Worm (Caenorhabditis elegans) whole organism, L4 larva: ENCODE data around the gene Y53G8AR.8.
"Not testable (repeated sequence)": the region's sequence is repeated elsewhere in the genome, so short reads cannot be mapped to it uniquely, and the experiment has no call there.

Experiments used
- F10B5.3 ChIP-seq: sonication (generic microtip); optimal IDR thresholded peaks from 2 replicates; lab custom pipeline; 2016; ENCODE audit warnings: mild to moderate bottlenecking, missing genetic modification characterization, missing compliant biosample characterization
- F37D6.2 ChIP-seq: sonication (generic microtip); optimal IDR thresholded peaks from 2 replicates; lab custom pipeline; 2016; ENCODE audit warnings: mild to moderate bottlenecking, missing genetic modification characterization, missing compliant biosample characterization
- F44E2.7 ChIP-seq: fragments of 200-800 bp; sonication (Bioruptor generic); IDR thresholded peaks from 2 replicates; pipeline ENCODE4 v2.1.2; 2022; ENCODE audit warnings: missing genetic modification characterization, missing compliant biosample characterization
- F49E8.2 ChIP-seq: sonication (generic microtip); optimal IDR thresholded peaks from 2 replicates; lab custom pipeline; 2016; ENCODE audit warnings: missing compliant biosample characterization, mild to moderate bottlenecking, missing genetic modification characterization, borderline replicate concordance
- R02D3.7 ChIP-seq: fragments of 150-350 bp; sonication (generic microtip); optimal IDR thresholded peaks from 3 replicates; lab custom pipeline; 2014; ENCODE audit warnings: missing biosample characterization, missing genetic modification characterization
- Y105C5A.15 ChIP-seq: fragments of 200-800 bp; sonication (Bioruptor generic); IDR thresholded peaks from 2 replicates; pipeline ENCODE4 v1.3.6; 2022; ENCODE audit warnings: missing genetic modification characterization, missing compliant biosample characterization
- Y48G9A.11 ChIP-seq: fragments of 200-800 bp; sonication (Bioruptor generic); IDR thresholded peaks from 2 replicates; pipeline ENCODE4 v1.3.6; 2022; ENCODE audit warnings: missing genetic modification reagents, missing genetic modification characterization, missing compliant biosample characterization
- Y75B8A.6 ChIP-seq: fragments of 200-800 bp; sonication (Bioruptor generic); IDR thresholded peaks from 2 replicates; pipeline ENCODE4 v1.3.6; 2022; ENCODE audit warnings: missing genetic modification reagents, missing genetic modification characterization, missing compliant biosample characterization
- aha-1 ChIP-seq: fragments of 150-350 bp; peaks from one replicate; lab custom pipeline; 2014; ENCODE audit warnings: missing biosample characterization, missing genetic modification characterization
- aly-2 ChIP-seq: sonication (generic microtip); optimal IDR thresholded peaks from 2 replicates; lab custom pipeline; 2018; ENCODE audit warnings: missing biosample characterization, missing genetic modification characterization
- ama-1 ChIP-seq: fragments of 150-350 bp; optimal IDR thresholded peaks from 2 replicates; lab custom pipeline; 2014; ENCODE audit warnings: inconsistent platforms, mixed read lengths
- attf-4 ChIP-seq: sonication (generic microtip); optimal IDR thresholded peaks from 3 replicates; lab custom pipeline; 2017; ENCODE audit warnings: missing biosample characterization, missing genetic modification characterization
- ceh-28 ChIP-seq: fragments of 150-350 bp; optimal IDR thresholded peaks from 2 replicates; lab custom pipeline; 2014; ENCODE audit warnings: missing biosample characterization, missing genetic modification reagents, missing genetic modification characterization
- ceh-44 ChIP-seq: fragments of 200-800 bp; sonication (Bioruptor generic); IDR thresholded peaks from 2 replicates; pipeline ENCODE4 v1.3.6; 2022; ENCODE audit warnings: missing genetic modification reagents, missing genetic modification characterization, missing compliant biosample characterization
- daf-12 ChIP-seq: fragments of 150-350 bp; optimal IDR thresholded peaks from 2 replicates; lab custom pipeline; 2014; ENCODE audit warnings: missing biosample characterization, missing genetic modification reagents, missing genetic modification characterization
- dpl-1 ChIP-seq: fragments of 150-350 bp; optimal IDR thresholded peaks from 2 replicates; lab custom pipeline; 2014; ENCODE audit warnings: missing biosample characterization, missing genetic modification reagents, missing genetic modification characterization
- fos-1 ChIP-seq: fragments of 150-350 bp; optimal IDR thresholded peaks from 2 replicates; lab custom pipeline; 2014; ENCODE audit warnings: missing biosample characterization, missing genetic modification characterization
- hif-1 ChIP-seq, 2 experiments: sonication (generic microtip); optimal IDR thresholded peaks; 2 replicates each; lab custom pipeline; 2016 to 2017; ENCODE audit warnings: missing compliant biosample characterization in 2 of 2, missing genetic modification characterization in 2 of 2, missing genetic modification reagents in 2 of 2, missing genotype in 2 of 2, mild to moderate bottlenecking in 1 of 2
- jun-1 ChIP-seq: fragments of 150-350 bp; optimal IDR thresholded peaks from 2 replicates; lab custom pipeline; 2014; ENCODE audit warnings: missing biosample characterization, missing genetic modification reagents, missing genetic modification characterization
- lin-1 ChIP-seq: fragments of 200-800 bp; sonication (Bioruptor generic); IDR thresholded peaks from 2 replicates; pipeline ENCODE4 v1.3.6; 2022; ENCODE audit warnings: missing genetic modification reagents, missing genetic modification characterization, missing compliant biosample characterization
- lin-38 ChIP-seq: fragments of 200-800 bp; sonication (Bioruptor generic); IDR thresholded peaks from 2 replicates; pipeline ENCODE4 v1.3.6; 2022; ENCODE audit warnings: missing genetic modification reagents, missing genetic modification characterization, missing compliant biosample characterization
- lsy-2 ChIP-seq, 2 experiments: fragments of 150-350 bp in 1 of 2; sonication (generic microtip) in 1 of 2; optimal IDR thresholded peaks; 2 replicates each; lab custom pipeline; 2014 to 2017; ENCODE audit warnings: missing biosample characterization in 2 of 2, missing genetic modification characterization in 2 of 2
- madf-5 ChIP-seq, 2 experiments: fragments of 200-800 bp; sonication (Bioruptor generic); IDR thresholded peaks; 2 replicates each; pipeline ENCODE4 v1.3.6; 2022; ENCODE audit warnings: missing compliant biosample characterization in 2 of 2, missing genetic modification characterization in 2 of 2
- madf-9 ChIP-seq: fragments of 200-800 bp; sonication (Bioruptor generic); conservative IDR thresholded peaks from 2 replicates; pipeline ENCODE4 v1.3.6; 2022; ENCODE audit warnings: missing genetic modification reagents, missing genetic modification characterization, missing compliant biosample characterization
- nhr-28 ChIP-seq: fragments of 150-350 bp; optimal IDR thresholded peaks from 2 replicates; lab custom pipeline; 2014; ENCODE audit warnings: missing biosample characterization, missing genetic modification characterization
- pha-4 ChIP-seq, 2 experiments: fragments of 150-350 bp in 1 of 2; fragments of 200-800 bp in 1 of 2; sonication (Bioruptor generic) in 1 of 2; IDR thresholded peaks in 1 of 2; optimal IDR thresholded peaks in 1 of 2; 2 replicates each; pipeline versions ENCODE4 v1.3.6 to Lab custom; 2014 to 2022; ENCODE audit warnings: missing genetic modification characterization in 2 of 2, missing genetic modification reagents in 2 of 2, missing biosample characterization in 1 of 2, missing compliant biosample characterization in 1 of 2
- php-3 ChIP-seq: fragments of 200-800 bp; sonication (Bioruptor generic); IDR thresholded peaks from 2 replicates; pipeline ENCODE4 v1.3.6; 2022; ENCODE audit warnings: missing genetic modification reagents, missing genetic modification characterization, missing compliant biosample characterization
- saeg-2 ChIP-seq: fragments of 200-800 bp; sonication (Bioruptor generic); IDR thresholded peaks from 2 replicates; pipeline ENCODE4 v1.3.6; 2022; ENCODE audit warnings: missing genetic modification reagents, missing genetic modification characterization, missing compliant biosample characterization
- set-16 ChIP-seq: fragments of 200-800 bp; sonication (Bioruptor generic); IDR thresholded peaks from 2 replicates; pipeline ENCODE4 v1.3.6; 2022; ENCODE audit warnings: missing genetic modification reagents, missing genetic modification characterization, missing compliant biosample characterization
- snpc-1.2 ChIP-seq: fragments of 200-800 bp; sonication (Bioruptor generic); IDR thresholded peaks from 2 replicates; pipeline ENCODE4 v1.3.6; 2022; ENCODE audit warnings: missing genetic modification reagents, missing genetic modification characterization, missing compliant biosample characterization
- tag-97 ChIP-seq: fragments of 200-800 bp; sonication (Bioruptor generic); IDR thresholded peaks from 2 replicates; pipeline ENCODE4 v1.3.6; 2022; ENCODE audit warnings: missing genetic modification characterization, missing compliant biosample characterization
- unc-130 ChIP-seq: sonication (generic microtip); optimal IDR thresholded peaks from 2 replicates; lab custom pipeline; 2016; ENCODE audit warnings: missing genetic modification reagents, missing genetic modification characterization, missing compliant biosample characterization
- unc-62 ChIP-seq, 3 experiments: fragments of 150-350 bp in 1 of 3; sonication (generic microtip); optimal IDR thresholded peaks in 2 of 3; peaks in 1 of 3; 1 replicate in 1 of 3; 2 replicates in 2 of 3; lab custom pipeline; 2014 to 2017; ENCODE audit warnings: missing biosample characterization in 3 of 3, missing genetic modification characterization in 3 of 3, missing genetic modification reagents in 3 of 3, missing genotype in 1 of 3
- vab-7 ChIP-seq: fragments of 200-800 bp; sonication (Bioruptor generic); IDR thresholded peaks from 2 replicates; pipeline ENCODE4 v1.3.6; 2022; ENCODE audit warnings: missing genetic modification reagents, missing genetic modification characterization, missing compliant biosample characterization
- zfp-3 ChIP-seq: fragments of 200-800 bp; sonication (Bioruptor generic); conservative IDR thresholded peaks from 2 replicates; pipeline ENCODE4 v1.3.6; 2022; ENCODE audit warnings: missing genetic modification reagents, missing genetic modification characterization, missing compliant biosample characterization

Y53G8AR.8 gene

ce11 chrIII:3339317-3340016 lies 45.3 kb upstream of the Y53G8AR.8 start (continued):
- no peak for TF ChIP-seq Y48G9A.11 (GFP tag; lab: Robert Waterston, UW)

- peak; percentile 61; the same call in 1 of the 2 replicates for TF ChIP-seq F44E2.7 (GFP tag; lab: Robert Waterston, UW)
- TF ChIP-seq snpc-1.2 (GFP tag; lab: Robert Waterston, UW) = 0 out of 2 replicates have a peak, but pooled peaks have one; percentile 16
- TF ChIP-seq madf-5 (GFP tag; IDR thresholded peaks at IDR 0.05; lab: Robert Waterston, UW) = peak in 1 of 2 experiments; percentile 91; a peak in 2 of 4 replicates
- TF ChIP-seq ceh-44 (GFP tag; lab: Robert Waterston, UW) = 0 out of 2 replicates have a peak, but pooled peaks have one; percentile 44
- TF ChIP-seq madf-9 (GFP tag; lab: Robert Waterston, UW) = 0 out of 2 replicates have a peak, but pooled peaks have one; percentile 52
- TF ChIP-seq Y105C5A.15 = peak; percentile 78; the same call in 1 of the 2 replicates
- TF ChIP-seq set-16 = peak; percentile 83
- TF ChIP-seq pha-4 (GFP tag; IDR thresholded peaks at IDR 0.05; lab: Robert Waterston, UW) = peak; percentile 84; the same call in 1 of the 2 replicates
- TF ChIP-seq pha-4 (tag; optimal IDR thresholded peaks at IDR 0.05; lab: Kevin White, UChicago) = not testable (repeated sequence)
- peak; percentile 44; the same call in 1 of the 2 replicates for TF ChIP-seq php-3 (GFP tag; lab: Robert Waterston, UW)
- TF ChIP-seq Y75B8A.6 (GFP tag; lab: Robert Waterston, UW) = 0 out of 2 replicates have a peak, but pooled peaks have one; percentile 69
- TF ChIP-seq lin-1 (GFP tag; lab: Robert Waterston, UW) = 0 out of 2 replicates have a peak, but pooled peaks have one; percentile 42
- TF ChIP-seq, all 104 proteins: peak for 11; not testable (repeated sequence) for 93
Observed at ce11 chrIII:3334941-3335559, 40.9 kb upstream of the Y53G8AR.8 start.

DNA sequence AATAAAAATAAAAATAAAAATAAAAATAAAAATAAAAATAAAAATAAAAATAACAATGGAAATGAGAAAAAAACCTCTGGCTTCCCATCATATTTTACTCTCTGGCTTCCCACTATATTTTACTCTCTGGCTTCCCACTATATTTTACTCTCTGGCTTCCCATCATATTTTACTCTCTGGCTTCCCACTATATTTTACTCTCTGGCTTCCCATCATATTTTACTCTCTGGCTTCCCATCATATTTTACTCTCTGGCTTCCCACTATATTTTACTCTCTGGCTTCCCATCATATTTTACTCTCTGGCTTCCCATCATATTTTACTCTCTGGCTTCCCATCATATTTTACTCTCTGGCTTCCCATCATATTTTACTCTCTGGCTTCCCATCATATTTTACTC lies 40.1 kb upstream of the Y53G8AR.8 start:
- TF ChIP-seq set-16 = peak; percentile 28; the same call in 1 of the 2 replicates

DNA sequence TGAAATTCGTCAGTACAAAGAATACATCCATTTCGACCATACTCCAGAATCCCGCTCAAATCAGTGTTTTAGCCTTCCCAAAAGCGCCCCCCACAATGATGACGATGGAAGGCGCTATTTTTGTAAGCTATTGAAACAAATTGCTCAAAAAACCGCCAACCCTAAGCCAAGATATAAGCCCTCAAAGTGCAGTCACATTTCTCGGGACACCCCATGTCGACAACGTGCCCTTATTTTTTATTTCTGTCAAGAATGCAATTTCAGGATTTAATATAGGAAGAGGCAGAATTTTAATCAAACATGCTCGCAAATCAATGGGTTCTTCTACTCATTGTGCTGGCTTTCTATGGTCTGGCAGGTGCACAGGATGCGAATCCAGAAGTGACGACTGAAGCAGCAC lies 38.6 kb upstream of the Y53G8AR.8 start, which contains the start of gene Y53G8AR.1:
Gene Y53G8AR.1 (plus strand): TSS at position 301 of the 400 bp plus-strand sequence.
- TF ChIP-seq F37D6.2 (tag; lab: Kevin White, UChicago); dpl-1 (GFP tag; lab: Kevin White, UChicago); nhr-28 (tag; lab: Kevin White, UChicago): not testable (repeated sequence)

DNA sequence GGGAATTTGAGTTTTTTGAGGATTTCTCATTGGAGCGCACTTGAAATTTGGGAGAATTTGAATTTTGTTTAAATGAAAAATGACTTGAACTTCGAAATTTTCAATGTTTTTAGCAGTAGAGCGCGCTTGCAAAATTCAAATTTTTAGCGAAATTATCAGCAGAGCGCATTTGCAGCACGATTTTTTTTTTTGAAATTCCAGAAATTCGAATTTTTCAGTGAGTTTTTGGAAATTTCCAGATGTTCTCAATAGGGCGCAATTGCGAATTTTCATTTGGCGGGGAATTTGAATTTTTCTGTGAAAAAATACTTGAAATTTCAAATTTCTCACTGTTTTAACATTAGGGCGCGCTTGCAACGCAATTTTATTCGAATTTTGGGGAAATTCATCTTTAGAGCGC lies 37.6 kb upstream of the Y53G8AR.8 start:
- TF ChIP-seq F49E8.2 (tag; lab: Kevin White, UChicago) (peak; percentile 42), madf-5 (GFP tag; IDR thresholded peaks at IDR 0.05; lab: Robert Waterston, UW) (no peak), lin-38 (GFP tag; lab: Robert Waterston, UW) (peak; percentile 87), unc-130 (peak; percentile 23)
- TF ChIP-seq, all 104 proteins: peak for 3

ce11 chrIII:3329467-3329866 lies 35.3 kb upstream of the Y53G8AR.8 start:
- TF ChIP-seq fos-1 (no peak), aly-2 (tag; lab: Kevin White, UChicago) (no peak), daf-12 (tag; lab: Kevin White, UChicago) (no peak), aha-1 (peak; percentile 94), madf-5 (GFP tag; IDR thresholded peaks at IDR 0.05; lab: Robert Waterston, UW) (no peak)

DNA sequence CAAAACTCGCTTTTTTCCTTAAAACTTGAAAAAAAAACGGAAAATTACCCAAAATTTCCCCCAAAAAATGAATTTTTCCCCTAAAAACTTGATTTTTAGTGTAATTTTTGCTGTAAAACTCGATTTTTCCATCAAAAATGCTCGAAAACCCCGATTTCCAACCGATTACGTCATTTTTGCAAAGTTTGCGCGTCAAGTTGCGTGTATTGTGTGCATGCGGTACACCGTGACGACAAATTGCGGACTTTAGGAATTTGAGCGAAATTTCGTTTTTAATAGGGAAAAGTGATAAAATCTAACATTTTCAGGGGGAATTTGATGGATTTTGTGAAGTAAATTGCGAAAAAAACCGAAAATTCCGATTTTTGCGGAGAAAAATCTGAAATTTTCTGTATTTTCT lies 29.8 kb upstream of the Y53G8AR.8 start:
- 0 out of 2 replicates have a peak, but pooled peaks have one; percentile 38 for TF ChIP-seq zfp-3 (GFP tag; lab: Robert Waterston, UW)
- peak in 1 of 2 experiments; percentile 2 for TF ChIP-seq hif-1 (tag; optimal IDR thresholded peaks at IDR 0.05; lab: Kevin White, UChicago)
- TF ChIP-seq F10B5.3 (tag; lab: Kevin White, UChicago) = no peak
- peak in 1 of 2 experiments; percentile 88 for TF ChIP-seq lsy-2 (tag; optimal IDR thresholded peaks at IDR 0.05; lab: Kevin White, UChicago)
- TF ChIP-seq madf-9 (GFP tag; lab: Robert Waterston, UW) = no peak
- no peak for TF ChIP-seq saeg-2
- TF ChIP-seq jun-1 (tag; lab: Kevin White, UChicago) = no peak
- no peak for TF ChIP-seq ceh-28 (tag; lab: Kevin White, UChicago)
- TF ChIP-seq R02D3.7 = no peak
- no peak for TF ChIP-seq tag-97 (GFP tag; lab: Robert Waterston, UW)
- TF ChIP-seq ama-1 = peak; percentile 66
- TF ChIP-seq unc-62 (GFP tag; optimal IDR thresholded peaks at IDR 0.05 in 1 of 2; lab: Kevin White, UChicago) = no peak
- TF ChIP-seq unc-62 (tag; optimal IDR thresholded peaks at IDR 0.05; lab: Kevin White, UChicago) = no peak
- TF ChIP-seq vab-7 (GFP tag; lab: Robert Waterston, UW) = 0 out of 2 replicates have a peak, but pooled peaks have one; percentile 23
- no peak for TF ChIP-seq attf-4 (tag; lab: Kevin White, UChicago)
